Worm (Caenorhabditis elegans): ENCODE measurements around the gene ssq-2.

DNA sequence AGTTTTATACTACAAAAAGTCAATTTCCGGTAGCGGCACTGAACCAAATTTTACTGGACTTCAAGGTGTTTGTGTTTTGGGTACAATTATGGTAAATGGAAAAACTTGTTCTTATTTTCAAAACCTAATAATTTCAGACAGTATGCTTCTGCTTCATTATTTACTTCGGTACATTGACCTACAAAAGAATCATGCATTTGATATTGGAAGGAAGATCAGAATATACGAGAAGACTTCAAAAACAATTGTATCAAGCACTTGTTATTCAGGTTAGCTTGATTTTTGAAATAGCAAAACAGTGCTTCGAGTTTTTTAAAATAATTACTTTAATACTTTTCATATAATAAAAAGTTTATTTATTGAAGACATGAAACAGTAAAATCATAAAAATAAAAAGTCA lies 2.8 kb upstream of the ssq-2 start:
- TF ChIP-seq ceh-36 (tag; optimal IDR thresholded peaks at IDR 0.05), result no peak
- no peak for TF ChIP-seq ama-1 (optimal IDR thresholded peaks at IDR 0.05)
- TF ChIP-seq sea-1 (GFP tag; conservative IDR thresholded peaks at IDR 0.05), result no peak
- TF ChIP-seq flt-1 (GFP tag; IDR thresholded peaks at IDR 0.05), result no peak
- TF ChIP-seq aly-1 (tag; optimal IDR thresholded peaks at IDR 0.05), result no peak
- TF ChIP-seq F13C5.2 (tag; optimal IDR thresholded peaks at IDR 0.05), result no peak
- TF ChIP-seq hmg-4 (GFP tag; optimal IDR thresholded peaks at IDR 0.05), result no peak
- no peak for TF ChIP-seq hnd-1 (tag; optimal IDR thresholded peaks at IDR 0.05)
- TF ChIP-seq tbx-37 (GFP tag; conservative IDR thresholded peaks at IDR 0.05), result no peak
- TF ChIP-seq ceh-13 (GFP tag; optimal IDR thresholded peaks at IDR 0.05), result no peak
- no peak for TF ChIP-seq tra-4 (tag; optimal IDR thresholded peaks at IDR 0.05)
